Worm (Caenorhabditis elegans): ENCODE data around the gene F37C12.21.

DNA sequence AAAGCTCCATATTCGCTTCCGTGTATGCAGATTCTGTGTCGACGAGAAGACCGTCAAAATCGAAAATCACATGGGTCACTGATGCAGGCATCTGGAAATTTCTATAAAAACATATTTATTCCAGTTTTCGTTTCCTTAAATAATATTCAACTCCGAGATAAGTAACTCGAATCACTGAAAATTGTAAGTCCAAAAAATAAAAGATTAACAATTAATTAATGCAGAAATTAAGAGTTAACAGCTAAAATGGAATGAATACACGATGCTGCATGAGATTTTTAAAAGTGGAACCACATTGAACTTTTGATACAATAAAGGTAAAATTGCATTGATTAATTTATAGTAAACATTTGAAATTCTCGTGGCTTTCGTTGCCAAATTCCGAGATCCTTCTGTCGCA lies 42.7 kb downstream of the F37C12.21 start, which contains the start of gene R151.10:
- TF ChIP-seq him-1 (tag; optimal IDR thresholded peaks at IDR 0.05) = no peak
- TF ChIP-seq dao-5 (tag; optimal IDR thresholded peaks at IDR 0.05) = no peak
